Worm (Caenorhabditis elegans) whole organism, L2 larva: Measurements from ENCODE around the gene bath-33.
"Not testable (repeated sequence)": the region's sequence is repeated elsewhere in the genome, so short reads cannot be mapped to it uniquely, and the experiment has no call there.

ENCODE experiments used
- ama-1 ChIP-seq: fragments of 150-350 bp; optimal IDR thresholded peaks from 2 replicates; lab custom pipeline; 2018; ENCODE audit warnings: inconsistent platforms
- ceh-82 ChIP-seq: fragments of 150-350 bp; optimal IDR thresholded peaks from 2 replicates; lab custom pipeline; 2014; ENCODE audit warnings: missing biosample characterization, missing genetic modification characterization
- lin-11 ChIP-seq: fragments of 150-350 bp; sonication (generic microtip); optimal IDR thresholded peaks from 2 replicates; lab custom pipeline; 2014; ENCODE audit warnings: missing biosample characterization, missing genetic modification characterization, inconsistent platforms, mixed read lengths
- lin-13 ChIP-seq: fragments of 150-350 bp; optimal IDR thresholded peaks from 2 replicates; lab custom pipeline; 2014; ENCODE audit warnings: missing biosample characterization, missing genetic modification reagents, missing genetic modification characterization
- nhr-129 ChIP-seq: fragments of 150-350 bp; optimal IDR thresholded peaks from 2 replicates; lab custom pipeline; 2014; ENCODE audit warnings: missing biosample characterization, missing genetic modification characterization
- skn-1 ChIP-seq: sonication (generic microtip); optimal IDR thresholded peaks from 2 replicates; lab custom pipeline; 2017; ENCODE audit warnings: missing biosample characterization, missing genetic modification characterization

DNA sequence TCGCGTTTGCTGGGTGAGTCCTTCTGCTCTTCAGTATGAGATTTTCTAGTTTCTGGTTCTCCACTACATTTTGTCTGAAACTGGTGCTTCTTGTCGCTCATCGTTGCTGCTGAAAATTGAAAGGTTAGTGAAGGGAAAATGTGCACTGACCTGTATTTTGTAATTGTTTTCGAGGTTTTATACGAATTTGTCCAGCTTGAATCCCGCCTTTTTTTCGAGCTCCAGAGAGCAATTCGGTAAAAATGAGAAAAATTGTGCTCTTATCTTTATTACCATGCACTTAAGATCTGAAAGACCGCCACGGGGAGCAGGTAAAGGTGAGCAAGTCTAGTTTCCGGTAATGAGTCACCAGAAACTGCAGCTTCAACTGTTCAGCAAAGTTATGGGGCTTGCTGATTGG lies 21.8 kb upstream of the bath-33 start, which contains the start of gene C08E3.15:
- TF ChIP-seq nhr-129 (tag; lab: Kevin White, UChicago); lin-13; ama-1 (lab: Kevin White, UChicago); lin-11 (tag; lab: Kevin White, UChicago); skn-1 (tag; lab: Kevin White, UChicago); ceh-82 (tag; lab: Kevin White, UChicago): not testable (repeated sequence)
